Fruit fly (Drosophila melanogaster) whole organism, embryonic: ENCODE results near the gene CG31077.
A peak's percentile ranks its signal among the peaks of the same experiment; 100 is the strongest.

Experiments used
- Bgb ChIP-seq: fragments of 200-800 bp; sonication (Bioruptor generic); IDR thresholded peaks from 2 replicates; pipeline ENCODE4 v1.3.6; 2022; ENCODE audit warnings: missing biosample characterization, missing genetic modification characterization; ENCODE audit not compliant: partially characterized antibody
- CG11723 ChIP-seq: fragments of 200-800 bp; sonication (Bioruptor generic); optimal IDR thresholded peaks from 2 replicates; lab custom pipeline; 2017; ENCODE audit warnings: missing biosample characterization, mild to moderate bottlenecking, missing genetic modification characterization
- CG13123 ChIP-seq: fragments of 200-800 bp; sonication (Bioruptor generic); optimal IDR thresholded peaks from 2 replicates; lab custom pipeline; 2016; ENCODE audit warnings: missing biosample characterization, missing genetic modification characterization
- CG13775 ChIP-seq: fragments of 200-800 bp; sonication (Bioruptor generic); optimal IDR thresholded peaks from 3 replicates; lab custom pipeline; 2017; ENCODE audit warnings: missing biosample characterization, mild to moderate bottlenecking, missing genetic modification characterization
- CG15011 ChIP-seq: fragments of 200-800 bp; sonication (Bioruptor generic); optimal IDR thresholded peaks from 3 replicates; lab custom pipeline; 2018; ENCODE audit warnings: missing biosample characterization, mild to moderate bottlenecking, missing genetic modification characterization
- CG17359 ChIP-seq: fragments of 200-800 bp; sonication (Bioruptor generic); optimal IDR thresholded peaks from 3 replicates; lab custom pipeline; 2018; ENCODE audit warnings: missing biosample characterization, mild to moderate bottlenecking, missing genetic modification characterization, moderate library complexity
- CG17612 ChIP-seq: fragments of 200-800 bp; sonication (Bioruptor generic); IDR thresholded peaks from 2 replicates; pipeline ENCODE4 v1.3.6; 2022; ENCODE audit warnings: missing biosample characterization, missing genetic modification characterization
- CG17802 ChIP-seq: fragments of 200-800 bp; sonication (Bioruptor generic); optimal IDR thresholded peaks from 2 replicates; lab custom pipeline; 2018; ENCODE audit warnings: missing biosample characterization, mild to moderate bottlenecking, missing genetic modification characterization, moderate library complexity
- CG18262 ChIP-seq: fragments of 200-800 bp; optimal IDR thresholded peaks from 3 replicates; lab custom pipeline; 2019; ENCODE audit warnings: missing biosample characterization, mild to moderate bottlenecking, missing genetic modification characterization, moderate library complexity
- CG2678 ChIP-seq: fragments of 200-800 bp; sonication (Bioruptor generic); optimal IDR thresholded peaks from 3 replicates; lab custom pipeline; 2019; ENCODE audit warnings: missing biosample characterization, mild to moderate bottlenecking, missing genetic modification characterization, moderate library complexity
- CG32532 ChIP-seq: fragments of 200-800 bp; sonication (Bioruptor generic); IDR thresholded peaks from 2 replicates; pipeline ENCODE4 v1.3.6; 2022; ENCODE audit warnings: missing biosample characterization, missing genetic modification characterization
- CG3407 ChIP-seq: fragments of 200-800 bp; sonication (Bioruptor generic); optimal IDR thresholded peaks from 2 replicates; lab custom pipeline; 2018; ENCODE audit warnings: missing biosample characterization, mild to moderate bottlenecking, missing genetic modification characterization
- CG4282 ChIP-seq: fragments of 200-800 bp; sonication (Bioruptor generic); optimal IDR thresholded peaks from 2 replicates; lab custom pipeline; 2016; ENCODE audit warnings: missing biosample characterization, missing genetic modification characterization
- CG4707 ChIP-seq: fragments of 200-800 bp; sonication (Bioruptor generic); optimal IDR thresholded peaks from 2 replicates; lab custom pipeline; 2018; ENCODE audit warnings: missing biosample characterization, mild to moderate bottlenecking, missing genetic modification characterization, moderate library complexity
- CG6813 ChIP-seq: fragments of 200-800 bp; sonication (Bioruptor generic); optimal IDR thresholded peaks from 2 replicates; lab custom pipeline; 2017; ENCODE audit warnings: missing biosample characterization, missing genetic modification characterization, mild to moderate bottlenecking, moderate library complexity, missing genetic modification reagents
- CG7786 ChIP-seq: fragments of 200-800 bp; sonication (Bioruptor generic); optimal IDR thresholded peaks from 2 replicates; lab custom pipeline; 2016; ENCODE audit warnings: missing biosample characterization, missing genetic modification characterization
- CG8281 ChIP-seq: fragments of 200-800 bp; sonication (Bioruptor generic); optimal IDR thresholded peaks from 2 replicates; lab custom pipeline; 2018; ENCODE audit warnings: missing biosample characterization, mild to moderate bottlenecking, missing genetic modification characterization, moderate library complexity
- CG8290 ChIP-seq, 3 experiments: fragments of 200-800 bp; sonication (Bioruptor generic); optimal IDR thresholded peaks; 2 replicates each; lab custom pipeline; 2016 to 2019; ENCODE audit warnings: missing biosample characterization in 3 of 3, missing genetic modification characterization in 3 of 3, mild to moderate bottlenecking in 2 of 3, moderate library complexity in 1 of 3
- CG8388 ChIP-seq: fragments of 200-800 bp; sonication (Bioruptor generic); optimal IDR thresholded peaks from 2 replicates; lab custom pipeline; 2019; ENCODE audit warnings: missing biosample characterization, mild to moderate bottlenecking, missing genetic modification characterization, moderate library complexity
- CG9876 ChIP-seq: fragments of 200-800 bp; sonication (Bioruptor generic); optimal IDR thresholded peaks from 2 replicates; lab custom pipeline; 2016; ENCODE audit warnings: missing biosample characterization, missing genetic modification characterization
- CG9932 ChIP-seq: fragments of 200-800 bp; sonication (Bioruptor generic); IDR thresholded peaks from 2 replicates; pipeline ENCODE4 v1.3.6; 2022; ENCODE audit warnings: missing biosample characterization, missing genetic modification characterization
- Dip2 ChIP-seq: fragments of 200-800 bp; sonication (Bioruptor generic); IDR thresholded peaks from 2 replicates; pipeline ENCODE4 v1.3.6; 2022; ENCODE audit warnings: missing biosample characterization, missing genetic modification characterization
- Drgx ChIP-seq: fragments of 200-800 bp; sonication (Bioruptor generic); IDR thresholded peaks from 2 replicates; pipeline ENCODE4 v1.3.6; 2022; ENCODE audit warnings: missing biosample characterization, missing genetic modification characterization
- Elba2 ChIP-seq: fragments of 200-800 bp; sonication (Bioruptor generic); optimal IDR thresholded peaks from 3 replicates; lab custom pipeline; 2016; ENCODE audit warnings: missing biosample characterization, missing genetic modification characterization
- Nf-YC ChIP-seq: fragments of 200-800 bp; optimal IDR thresholded peaks from 3 replicates; lab custom pipeline; 2019; ENCODE audit warnings: missing biosample characterization, mild to moderate bottlenecking, missing genetic modification characterization, moderate library complexity
- NfI ChIP-seq: fragments of 200-800 bp; sonication (Bioruptor generic); optimal IDR thresholded peaks from 3 replicates; lab custom pipeline; 2018; ENCODE audit warnings: missing biosample characterization, mild to moderate bottlenecking, missing genetic modification characterization, moderate library complexity
- Rfx ChIP-seq: fragments of 200-800 bp; sonication (Bioruptor generic); IDR thresholded peaks from 2 replicates; pipeline ENCODE4 v1.3.6; 2022; ENCODE audit warnings: missing biosample characterization, missing genetic modification characterization
- Tbp ChIP-seq: fragments of >200 bp; optimal IDR thresholded peaks from 2 replicates; lab custom pipeline; 2018; ENCODE audit warnings: missing biosample characterization, missing genetic modification characterization
- abd-A ChIP-seq: fragments of 200-800 bp; sonication (Bioruptor generic); optimal IDR thresholded peaks from 3 replicates; lab custom pipeline; 2019; ENCODE audit warnings: missing biosample characterization, mild to moderate bottlenecking, missing genetic modification characterization, moderate library complexity
- cwo ChIP-seq: fragments of 200-800 bp; sonication (Bioruptor generic); optimal IDR thresholded peaks from 3 replicates; lab custom pipeline; 2017; ENCODE audit warnings: missing biosample characterization, missing genetic modification characterization, mild to moderate bottlenecking, moderate library complexity, missing genetic modification reagents
- fd96Cb ChIP-seq: fragments of 200-800 bp; sonication (Bioruptor generic); optimal IDR thresholded peaks from 2 replicates; lab custom pipeline; 2018; ENCODE audit warnings: missing biosample characterization, mild to moderate bottlenecking, missing genetic modification characterization, moderate library complexity
- gt ChIP-seq: fragments of 200-800 bp; sonication (Bioruptor generic); IDR thresholded peaks from 2 replicates; pipeline ENCODE4 v1.3.6; 2022; ENCODE audit warnings: missing biosample characterization, missing genetic modification characterization
- hbn ChIP-seq: fragments of 200-800 bp; sonication (Bioruptor generic); IDR thresholded peaks from 2 replicates; pipeline ENCODE4 v1.3.6; 2022; ENCODE audit warnings: missing biosample characterization, missing genetic modification characterization; ENCODE audit not compliant: partially characterized antibody
- her ChIP-seq: fragments of 200-800 bp; sonication (Bioruptor generic); optimal IDR thresholded peaks from 2 replicates; lab custom pipeline; 2016; ENCODE audit warnings: missing biosample characterization, missing genetic modification characterization
- klu ChIP-seq: fragments of 200-800 bp; sonication (Bioruptor generic); IDR thresholded peaks from 2 replicates; pipeline ENCODE4 v1.3.6; 2022; ENCODE audit warnings: missing biosample characterization, missing genetic modification characterization
- lola ChIP-seq, 3 experiments: fragments of >200 bp in 2 of 3; fragments of 200-800 bp in 1 of 3; sonication (Bioruptor generic) in 1 of 3; optimal IDR thresholded peaks; 2 replicates each; lab custom pipeline; 2017 to 2019; ENCODE audit warnings: missing biosample characterization in 3 of 3, missing genetic modification characterization in 3 of 3, mild to moderate bottlenecking in 1 of 3, moderate library complexity in 1 of 3
- nerfin-2 ChIP-seq: fragments of 200-800 bp; sonication (Bioruptor generic); IDR thresholded peaks from 2 replicates; pipeline ENCODE4 v1.3.6; 2022; ENCODE audit warnings: missing biosample characterization, missing genetic modification characterization; ENCODE audit not compliant: partially characterized antibody
- nmo ChIP-seq: fragments of 200-800 bp; sonication (Bioruptor generic); optimal IDR thresholded peaks from 2 replicates; lab custom pipeline; 2018; ENCODE audit warnings: missing biosample characterization, mild to moderate bottlenecking, missing genetic modification characterization, moderate library complexity
- oc ChIP-seq: fragments of 200-800 bp; sonication (Bioruptor generic); optimal IDR thresholded peaks from 2 replicates; lab custom pipeline; 2018; ENCODE audit warnings: missing biosample characterization, mild to moderate bottlenecking, missing genetic modification characterization, moderate library complexity
- pzg ChIP-seq: fragments of 200-800 bp; sonication (Bioruptor generic); optimal IDR thresholded peaks from 3 replicates; lab custom pipeline; 2018; ENCODE audit warnings: missing biosample characterization, mild to moderate bottlenecking, missing genetic modification characterization, moderate library complexity
- salm ChIP-seq: fragments of 200-800 bp; sonication (Bioruptor generic); optimal IDR thresholded peaks from 2 replicates; lab custom pipeline; 2018; ENCODE audit warnings: missing biosample characterization, mild to moderate bottlenecking, missing genetic modification characterization
- unpg ChIP-seq: fragments of 200-800 bp; sonication (Bioruptor generic); optimal IDR thresholded peaks from 3 replicates; lab custom pipeline; 2018; ENCODE audit warnings: missing biosample characterization, mild to moderate bottlenecking, missing genetic modification characterization, moderate library complexity
- vvl ChIP-seq: fragments of 200-800 bp; sonication (Bioruptor generic); IDR thresholded peaks from 2 replicates; pipeline ENCODE4 v1.3.6; 2022; ENCODE audit warnings: missing biosample characterization, missing genetic modification characterization

The CG31077 gene

dm6 chr3R:26968823-26969638 is 30.5 kb upstream of the CG31077 start (continued):
- peak; percentile 7; the same call in 1 of the 2 replicates for TF ChIP-seq Rfx (GFP tag; lab: Robert Waterston, UW)
- no peak for TF ChIP-seq CG17802 (tag; lab: Kevin White, UChicago)
- peak in 1 of 3 experiments; percentile 47 for TF ChIP-seq lola (GFP tag; optimal IDR thresholded peaks at IDR 0.05; lab: Kevin White, UChicago)
- TF ChIP-seq CG2678 (tag; lab: Kevin White, UChicago) = peak; percentile 39
- no peak for TF ChIP-seq CG17359
- TF ChIP-seq CG8290 (GFP tag; optimal IDR thresholded peaks at IDR 0.05; lab: Kevin White, UChicago) = no peak
- TF ChIP-seq CG8290 (tag; optimal IDR thresholded peaks at IDR 0.05; lab: Kevin White, UChicago) = no peak
- no peak for TF ChIP-seq klu (GFP tag; lab: Robert Waterston, UW)
- TF ChIP-seq Drgx (GFP tag; lab: Robert Waterston, UW) = no peak
- TF ChIP-seq Bgb (GFP tag; lab: Robert Waterston, UW) = no peak
- TF ChIP-seq CG13775 (GFP tag; lab: Kevin White, UChicago) = no peak
- TF ChIP-seq oc = no peak
- TF ChIP-seq Elba2 = no peak
- 0 out of 2 replicates have a peak, but pooled peaks have one; percentile 16 for TF ChIP-seq CG9932 (GFP tag; lab: Robert Waterston, UW)
- TF ChIP-seq CG15011 (GFP tag; lab: Kevin White, UChicago) = no peak
- peak; percentile 37 for TF ChIP-seq CG18262 (tag; lab: Kevin White, UChicago)
- TF ChIP-seq CG17612 (GFP tag; lab: Robert Waterston, UW) = no peak
- TF ChIP-seq hbn (GFP tag; lab: Robert Waterston, UW) = no peak
- no peak for TF ChIP-seq CG4707 (GFP tag; lab: Kevin White, UChicago)
- TF ChIP-seq CG8281 (tag; lab: Kevin White, UChicago) = peak; percentile 20
- TF ChIP-seq CG3407 (GFP tag; lab: Kevin White, UChicago) = no peak
- no peak for TF ChIP-seq her
- TF ChIP-seq unpg (GFP tag; lab: Kevin White, UChicago) = peak; percentile 44
- peak; percentile 23 for TF ChIP-seq nmo (GFP tag; lab: Kevin White, UChicago)
- TF ChIP-seq Dip2 = no peak
- no peak for TF ChIP-seq CG9876 (GFP tag; lab: Kevin White, UChicago)
- TF ChIP-seq NfI (GFP tag; lab: Kevin White, UChicago) = no peak
- no peak for TF ChIP-seq cwo
- no peak for TF ChIP-seq nerfin-2
- no peak for TF ChIP-seq CG4282 (GFP tag; lab: Kevin White, UChicago)
- TF ChIP-seq Tbp (GFP tag; lab: Kevin White, UChicago) = no peak
- no peak for TF ChIP-seq vvl
- no peak for TF ChIP-seq pzg
- peak; percentile 50 for TF ChIP-seq CG32532
- no peak for TF ChIP-seq abd-A (tag; lab: Kevin White, UChicago)
- TF ChIP-seq gt (GFP tag; lab: Robert Waterston, UW) = no peak
- TF ChIP-seq salm (tag; lab: Kevin White, UChicago) = no peak
- peak; percentile 20 for TF ChIP-seq CG8388 (GFP tag; lab: Kevin White, UChicago)
- no peak for TF ChIP-seq CG13123 (GFP tag; lab: Kevin White, UChicago)
- TF ChIP-seq Nf-YC (tag; lab: Kevin White, UChicago) = peak; percentile 17
- no peak for TF ChIP-seq CG11723 (GFP tag; lab: Kevin White, UChicago)
- no peak for TF ChIP-seq CG6813
- TF ChIP-seq CG7786 (GFP tag; lab: Kevin White, UChicago) = no peak
- TF ChIP-seq fd96Cb = no peak
